Fruit fly (Drosophila melanogaster) whole organism, wandering third instar larva: ENCODE data around the gene mtSSB.
A peak's percentile ranks its signal among the peaks of the same experiment; 100 is the strongest.

ENCODE experiments used
- Abd-B ChIP-seq: fragments of >200 bp; optimal IDR thresholded peaks from 2 replicates; lab custom pipeline; 2017; ENCODE audit warnings: missing biosample characterization, missing genetic modification characterization
- CG32264 ChIP-seq: fragments of 200-800 bp; sonication (Bioruptor generic); optimal IDR thresholded peaks from 2 replicates; lab custom pipeline; 2016; ENCODE audit warnings: missing biosample characterization, missing genetic modification characterization
- CG9705 ChIP-seq: fragments of 200-800 bp; sonication (Bioruptor generic); optimal IDR thresholded peaks from 2 replicates; lab custom pipeline; 2018; ENCODE audit warnings: missing biosample characterization, mild to moderate bottlenecking, missing genetic modification characterization
- CrebA ChIP-seq: fragments of 200-800 bp; sonication (Bioruptor generic); optimal IDR thresholded peaks from 2 replicates; lab custom pipeline; 2016; ENCODE audit warnings: missing biosample characterization, mild to moderate bottlenecking, missing genetic modification characterization, borderline replicate concordance
- Dfd ChIP-seq: fragments of >200 bp; optimal IDR thresholded peaks from 2 replicates; lab custom pipeline; 2017; ENCODE audit warnings: missing biosample characterization, missing genetic modification characterization
- GATAd ChIP-seq: sonication (Bioruptor generic); optimal IDR thresholded peaks from 2 replicates; lab custom pipeline; 2016; ENCODE audit warnings: missing biosample characterization, missing genetic modification characterization
- HLH106 ChIP-seq: fragments of 200-800 bp; optimal IDR thresholded peaks from 3 replicates; lab custom pipeline; 2019; ENCODE audit warnings: missing biosample characterization, mild to moderate bottlenecking, missing genetic modification characterization, moderate library complexity
- Hnf4 ChIP-seq: fragments of 200-800 bp; sonication (Bioruptor generic); optimal IDR thresholded peaks from 2 replicates; lab custom pipeline; 2016; ENCODE audit warnings: missing biosample characterization, mild to moderate bottlenecking, missing genetic modification characterization
- Hr78 ChIP-seq: fragments of >200 bp; optimal IDR thresholded peaks from 2 replicates; lab custom pipeline; 2017; ENCODE audit warnings: missing biosample characterization, missing genetic modification characterization
- Hr83 ChIP-seq: fragments of 200-300 bp; sonication (Bioruptor generic); optimal IDR thresholded peaks from 2 replicates; lab custom pipeline; 2016; ENCODE audit warnings: missing biosample characterization, mild to moderate bottlenecking, missing genetic modification characterization, moderate library complexity; ENCODE audit not compliant: poor library complexity, severe bottlenecking
- Jra ChIP-seq: sonication (Bioruptor generic); optimal IDR thresholded peaks from 2 replicates; lab custom pipeline; 2016; ENCODE audit warnings: missing biosample characterization, missing genetic modification characterization
- Mio ChIP-seq: sonication (Bioruptor generic); optimal IDR thresholded peaks from 2 replicates; lab custom pipeline; 2016; ENCODE audit warnings: missing biosample characterization, missing genetic modification characterization
- Myc ChIP-seq: fragments of >200 bp; optimal IDR thresholded peaks from 2 replicates; lab custom pipeline; 2017
- N ChIP-seq: fragments of >200 bp; optimal IDR thresholded peaks from 2 replicates; lab custom pipeline; 2018; ENCODE audit warnings: missing biosample characterization, missing external identifiers, missing genetic modification characterization
- OdsH ChIP-seq: fragments of 200-800 bp; sonication (Bioruptor generic); optimal IDR thresholded peaks from 2 replicates; lab custom pipeline; 2016; ENCODE audit warnings: missing biosample characterization, mild to moderate bottlenecking, missing genetic modification characterization
- Rel ChIP-seq, 2 experiments: fragments of 200-800 bp; sonication (Bioruptor generic) in 1 of 2; optimal IDR thresholded peaks; 2 replicates in 1 of 2; 3 replicates in 1 of 2; lab custom pipeline; 2016 to 2019; ENCODE audit warnings: mild to moderate bottlenecking in 2 of 2, missing biosample characterization in 2 of 2, missing genetic modification characterization in 2 of 2, moderate library complexity in 1 of 2
- Sp1 ChIP-seq: fragments of 200-800 bp; sonication (Bioruptor generic); optimal IDR thresholded peaks from 3 replicates; lab custom pipeline; 2019; ENCODE audit warnings: missing biosample characterization, mild to moderate bottlenecking, missing genetic modification characterization, moderate library complexity
- Vsx2 ChIP-seq: fragments of 200-300, 225-300 bp; sonication (Bioruptor generic); optimal IDR thresholded peaks from 2 replicates; lab custom pipeline; 2018; ENCODE audit warnings: missing biosample characterization, missing genetic modification characterization; ENCODE audit not compliant: partially characterized antibody
- br ChIP-seq: fragments of 200-800 bp; sonication (Bioruptor generic); optimal IDR thresholded peaks from 2 replicates; lab custom pipeline; 2016; ENCODE audit warnings: missing biosample characterization, missing genetic modification characterization
- brk ChIP-seq: fragments of 200-800 bp; sonication (Bioruptor generic); optimal IDR thresholded peaks from 2 replicates; lab custom pipeline; 2016; ENCODE audit warnings: missing biosample characterization, mild to moderate bottlenecking, missing genetic modification characterization
- dmrt93B ChIP-seq: fragments of 200-800 bp; sonication (Bioruptor generic); optimal IDR thresholded peaks from 2 replicates; lab custom pipeline; 2018; ENCODE audit warnings: missing biosample characterization, mild to moderate bottlenecking, missing genetic modification characterization
- dsf ChIP-seq: sonication (Bioruptor generic); optimal IDR thresholded peaks from 2 replicates; lab custom pipeline; 2016; ENCODE audit warnings: missing biosample characterization, missing genetic modification characterization, borderline replicate concordance
- fru ChIP-seq: fragments of 200-800 bp; sonication (Bioruptor generic); optimal IDR thresholded peaks from 3 replicates; lab custom pipeline; 2016; ENCODE audit warnings: missing biosample characterization, mild to moderate bottlenecking, missing genetic modification characterization
- h ChIP-seq: fragments of 200-800 bp; sonication (Bioruptor generic); optimal IDR thresholded peaks from 3 replicates; lab custom pipeline; 2016; ENCODE audit warnings: missing biosample characterization, mild to moderate bottlenecking, missing genetic modification characterization
- jim ChIP-seq: fragments of 175-275, 200-325 bp; sonication (Bioruptor generic); optimal IDR thresholded peaks from 2 replicates; lab custom pipeline; 2016; ENCODE audit warnings: missing biosample characterization, mild to moderate bottlenecking, missing genetic modification characterization
- lola ChIP-seq: fragments of >200 bp; optimal IDR thresholded peaks from 2 replicates; lab custom pipeline; 2017; ENCODE audit warnings: missing biosample characterization, missing genetic modification characterization
- pan ChIP-seq: fragments of >200 bp; optimal IDR thresholded peaks from 2 replicates; lab custom pipeline; 2017
- psq ChIP-seq: fragments of 200-800 bp; sonication (Bioruptor generic); optimal IDR thresholded peaks from 3 replicates; lab custom pipeline; 2017; ENCODE audit warnings: missing biosample characterization, mild to moderate bottlenecking, missing genetic modification characterization, moderate library complexity
- sage ChIP-seq: fragments of 200-800 bp; sonication (Bioruptor generic); optimal IDR thresholded peaks from 2 replicates; lab custom pipeline; 2016; ENCODE audit warnings: missing biosample characterization, mild to moderate bottlenecking, missing genetic modification characterization
- sv ChIP-seq: fragments of 200-800 bp; sonication (Bioruptor generic); optimal IDR thresholded peaks from 3 replicates; lab custom pipeline; 2016; ENCODE audit warnings: missing biosample characterization, missing genetic modification characterization
- tai ChIP-seq: sonication (Bioruptor generic); optimal IDR thresholded peaks from 2 replicates; lab custom pipeline; 2016; ENCODE audit warnings: missing biosample characterization, missing genetic modification characterization
- usp ChIP-seq: fragments of >200 bp; optimal IDR thresholded peaks from 2 replicates; lab custom pipeline; 2017; ENCODE audit warnings: missing biosample characterization, missing genetic modification characterization

mtSSB gene

dm6 chr3R:16231385-16232307, 26.6 kb upstream of the mtSSB start (continued):
- TF ChIP-seq pan (lab: Kevin White, UChicago) (no peak), Dfd (GFP tag; lab: Kevin White, UChicago) (peak; percentile 35), CrebA (GFP tag; lab: Kevin White, UChicago) (no peak), jim (GFP tag; lab: Kevin White, UChicago) (peak; percentile 31), Vsx2 (GFP tag; lab: Kevin White, UChicago) (peak; percentile 30), tai (GFP tag; lab: Kevin White, UChicago) (peak; percentile 45)

dm6 chr3R:16230080-16230670, 25.1 kb upstream of the mtSSB start:
- TF ChIP-seq h (GFP tag; lab: Kevin White, UChicago) (peak; percentile 19), tai (GFP tag; lab: Kevin White, UChicago) (no peak), Hnf4 (peak; percentile 1), Jra (GFP tag; lab: Kevin White, UChicago) (no peak), Rel (GFP tag; optimal IDR thresholded peaks at IDR 0.05; lab: Kevin White, UChicago) (no peak), Rel (tag; optimal IDR thresholded peaks at IDR 0.05; lab: Kevin White, UChicago) (peak; percentile 14)

dm6 chr3R:16228719-16229704, 24.0 kb upstream of the mtSSB start:
- peak; percentile 1 for TF ChIP-seq Hr83 (GFP tag; lab: Kevin White, UChicago)
- TF ChIP-seq dmrt93B (GFP tag; lab: Kevin White, UChicago), result no peak
- no peak for TF ChIP-seq jim (GFP tag; lab: Kevin White, UChicago)
- TF ChIP-seq brk, result peak; percentile 49
- TF ChIP-seq Hr78 (GFP tag; lab: Kevin White, UChicago), result no peak
- peak; percentile 21 for TF ChIP-seq Hnf4
- no peak for TF ChIP-seq Abd-B (GFP tag; lab: Kevin White, UChicago)
- peak; percentile 77 for TF ChIP-seq psq (GFP tag; lab: Kevin White, UChicago)
- TF ChIP-seq tai (GFP tag; lab: Kevin White, UChicago), result no peak
- no peak for TF ChIP-seq Myc (lab: Kevin White, UChicago)
- TF ChIP-seq CG32264 (GFP tag; lab: Kevin White, UChicago), result peak; percentile 9
- TF ChIP-seq br (GFP tag; lab: Kevin White, UChicago), result no peak
- TF ChIP-seq sage (GFP tag; lab: Kevin White, UChicago), result peak; percentile 54
- peak; percentile 60 for TF ChIP-seq Sp1 (GFP tag; lab: Kevin White, UChicago)
- peak; percentile 57 for TF ChIP-seq Rel (GFP tag; optimal IDR thresholded peaks at IDR 0.05; lab: Kevin White, UChicago)
- peak; percentile 63 for TF ChIP-seq Rel (tag; optimal IDR thresholded peaks at IDR 0.05; lab: Kevin White, UChicago)
- no peak for TF ChIP-seq usp (GFP tag; lab: Kevin White, UChicago)
- peak; percentile 15 for TF ChIP-seq h (GFP tag; lab: Kevin White, UChicago)
- TF ChIP-seq fru (GFP tag; lab: Kevin White, UChicago), result peak; percentile 12

- TF ChIP-seq Dfd (GFP tag; lab: Kevin White, UChicago) (no peak), OdsH (GFP tag; lab: Kevin White, UChicago) (peak; percentile 1), Rel (GFP tag; optimal IDR thresholded peaks at IDR 0.05; lab: Kevin White, UChicago) (no peak), Rel (tag; optimal IDR thresholded peaks at IDR 0.05; lab: Kevin White, UChicago) (peak; percentile 99), sv (GFP tag; lab: Kevin White, UChicago) (no peak), pan (lab: Kevin White, UChicago) (no peak), dsf (GFP tag; lab: Kevin White, UChicago) (no peak), psq (GFP tag; lab: Kevin White, UChicago) (peak; percentile 89), h (GFP tag; lab: Kevin White, UChicago) (no peak), Abd-B (GFP tag; lab: Kevin White, UChicago) (no peak), Jra (GFP tag; lab: Kevin White, UChicago) (no peak), GATAd (GFP tag; lab: Kevin White, UChicago) (no peak), Hr78 (GFP tag; lab: Kevin White, UChicago) (no peak), Myc (lab: Kevin White, UChicago) (no peak), lola (GFP tag; lab: Kevin White, UChicago) (no peak), N (GFP tag; lab: Kevin White, UChicago) (no peak), Mio (no peak), CG32264 (GFP tag; lab: Kevin White, UChicago) (no peak), dmrt93B (GFP tag; lab: Kevin White, UChicago) (no peak), usp (GFP tag; lab: Kevin White, UChicago) (no peak), br (GFP tag; lab: Kevin White, UChicago) (no peak), jim (GFP tag; lab: Kevin White, UChicago) (no peak), Hr83 (GFP tag; lab: Kevin White, UChicago) (no peak), HLH106 (tag; lab: Kevin White, UChicago) (no peak), CrebA (GFP tag; lab: Kevin White, UChicago) (no peak), CG9705 (no peak)
These were observed 22.0 kb upstream of the mtSSB start for dm6 chr3R:16227074-16227473.
